Worm (Caenorhabditis elegans) whole organism, midembryonic: Measurements from ENCODE around the gene F32D8.13.

Source experiments
- T22C8.4 ChIP-seq: fragments of 200-800 bp; sonication (Bioruptor generic); IDR thresholded peaks from 2 replicates; pipeline ENCODE4 v1.3.6; 2022; ENCODE audit warnings: missing genetic modification characterization, missing compliant biosample characterization
- cog-1 ChIP-seq: sonication (generic microtip); optimal IDR thresholded peaks from 2 replicates; lab custom pipeline; 2016; ENCODE audit warnings: missing genetic modification characterization, missing compliant biosample characterization
- klf-2 ChIP-seq: fragments of 200-800 bp; sonication (Bioruptor generic); conservative IDR thresholded peaks from 2 replicates; pipeline ENCODE4 v1.3.6; 2022; ENCODE audit warnings: missing genetic modification reagents, missing genetic modification characterization, missing compliant biosample characterization
- ref-1 ChIP-seq: fragments of 200-800 bp; sonication (Bioruptor generic); conservative IDR thresholded peaks from 2 replicates; pipeline ENCODE4 v1.3.6; 2022; ENCODE audit warnings: missing genetic modification reagents, missing genetic modification characterization, missing compliant biosample characterization

- TF ChIP-seq T22C8.4 (GFP tag; lab: Robert Waterston, UW) (no peak), klf-2 (GFP tag; lab: Robert Waterston, UW) (no peak), cog-1 (tag; lab: Kevin White, UChicago) (no peak), ref-1 (no peak)
Measured at ce11 chrV:10901125-10901524, 4.8 kb upstream of the F32D8.13 start, which contains the start of gene spp-16.
